Fruit fly (Drosophila melanogaster) whole organism, embryonic: ENCODE results near the gene cindr.
A peak's percentile ranks its signal among the peaks of the same experiment; 100 is the strongest.

ENCODE experiments used
- Atf3 ChIP-seq: fragments of 200-800 bp; sonication (Bioruptor generic); optimal IDR thresholded peaks from 3 replicates; lab custom pipeline; 2016; ENCODE audit warnings: missing biosample characterization, missing genetic modification characterization
- CG10209 ChIP-seq: fragments of 200-800 bp; sonication (Bioruptor generic); optimal IDR thresholded peaks from 3 replicates; lab custom pipeline; 2017; ENCODE audit warnings: missing biosample characterization, mild to moderate bottlenecking, missing genetic modification characterization, missing genetic modification reagents
- CG10565 ChIP-seq: fragments of 200-800 bp; sonication (Bioruptor generic); optimal IDR thresholded peaks from 3 replicates; lab custom pipeline; 2016; ENCODE audit warnings: missing biosample characterization, mild to moderate bottlenecking, missing genetic modification characterization
- CG11504 ChIP-seq: fragments of 200-800 bp; sonication (Bioruptor generic); optimal IDR thresholded peaks from 3 replicates; lab custom pipeline; 2019; ENCODE audit warnings: missing biosample characterization, mild to moderate bottlenecking, missing genetic modification characterization, moderate library complexity
- CG13894 ChIP-seq: fragments of 200-800 bp; sonication (Bioruptor generic); optimal IDR thresholded peaks from 3 replicates; lab custom pipeline; 2018; ENCODE audit warnings: missing biosample characterization, mild to moderate bottlenecking, missing genetic modification characterization, moderate library complexity
- CG14710 ChIP-seq: fragments of 200-800 bp; sonication (Bioruptor generic); optimal IDR thresholded peaks from 3 replicates; lab custom pipeline; 2019; ENCODE audit warnings: missing biosample characterization, mild to moderate bottlenecking, missing genetic modification characterization, moderate library complexity
- CG14965 ChIP-seq: fragments of 200-800 bp; sonication (Bioruptor generic); optimal IDR thresholded peaks from 2 replicates; lab custom pipeline; 2016; ENCODE audit warnings: missing biosample characterization, missing genetic modification characterization, borderline replicate concordance
- CG3407 ChIP-seq: fragments of 200-800 bp; sonication (Bioruptor generic); optimal IDR thresholded peaks from 2 replicates; lab custom pipeline; 2018; ENCODE audit warnings: missing biosample characterization, mild to moderate bottlenecking, missing genetic modification characterization
- CG34422 ChIP-seq: fragments of 200-800 bp; sonication (Bioruptor generic); IDR thresholded peaks from 3 replicates; pipeline ENCODE4 v1.3.6; 2022; ENCODE audit warnings: missing biosample characterization, missing genetic modification characterization
- CG6175 ChIP-seq: fragments of 200-800 bp; sonication (Bioruptor generic); IDR thresholded peaks from 3 replicates; pipeline ENCODE4 v1.3.6; 2022; ENCODE audit warnings: missing biosample characterization, missing genetic modification characterization
- CG6654 ChIP-seq: fragments of 200-800 bp; sonication (Bioruptor generic); optimal IDR thresholded peaks from 2 replicates; lab custom pipeline; 2017; ENCODE audit warnings: missing biosample characterization, mild to moderate bottlenecking, missing genetic modification characterization
- CG8281 ChIP-seq: fragments of 200-800 bp; sonication (Bioruptor generic); optimal IDR thresholded peaks from 2 replicates; lab custom pipeline; 2018; ENCODE audit warnings: missing biosample characterization, mild to moderate bottlenecking, missing genetic modification characterization, moderate library complexity
- CG9727 ChIP-seq: fragments of 200-800 bp; sonication (Bioruptor generic); optimal IDR thresholded peaks from 3 replicates; lab custom pipeline; 2017; ENCODE audit warnings: missing biosample characterization, mild to moderate bottlenecking, missing genetic modification characterization
- Chrac-16 ChIP-seq: fragments of 200-800 bp; sonication (Bioruptor generic); optimal IDR thresholded peaks from 3 replicates; lab custom pipeline; 2016; ENCODE audit warnings: missing biosample characterization, missing genetic modification characterization
- Dip3 ChIP-seq: fragments of 200-800 bp; sonication (Bioruptor generic); optimal IDR thresholded peaks from 3 replicates; lab custom pipeline; 2016; ENCODE audit warnings: missing biosample characterization, missing genetic modification characterization
- H15 ChIP-seq: fragments of 200-800 bp; sonication (Bioruptor generic); IDR thresholded peaks from 3 replicates; pipeline ENCODE4 v1.3.6; 2022; ENCODE audit warnings: missing biosample characterization, missing genetic modification characterization
- H2.0 ChIP-seq: fragments of 200-800 bp; sonication (Bioruptor generic); IDR thresholded peaks from 2 replicates; pipeline ENCODE4 v1.3.6; 2022; ENCODE audit warnings: missing biosample characterization, missing genetic modification characterization
- HHEX ChIP-seq: fragments of 200-800 bp; sonication (Bioruptor generic); optimal IDR thresholded peaks from 3 replicates; lab custom pipeline; 2017; ENCODE audit warnings: missing biosample characterization, mild to moderate bottlenecking, missing genetic modification characterization, missing genetic modification reagents
- HLHmδ ChIP-seq: fragments of 200-800 bp; sonication (Bioruptor generic); optimal IDR thresholded peaks from 2 replicates; lab custom pipeline; 2018; ENCODE audit warnings: missing biosample characterization, mild to moderate bottlenecking, missing genetic modification characterization, moderate library complexity
- Hey ChIP-seq: fragments of 200-800 bp; sonication (Bioruptor generic); optimal IDR thresholded peaks from 3 replicates; lab custom pipeline; 2018; ENCODE audit warnings: missing biosample characterization, mild to moderate bottlenecking, missing genetic modification characterization
- Mrtf ChIP-seq: fragments of 200-800 bp; sonication (Bioruptor generic); IDR thresholded peaks from 3 replicates; pipeline ENCODE4 v1.3.6; 2022; ENCODE audit warnings: missing biosample characterization, missing genetic modification characterization
- NC2α ChIP-seq: fragments of 200-800 bp; sonication (Bioruptor generic); optimal IDR thresholded peaks from 2 replicates; lab custom pipeline; 2016; ENCODE audit warnings: missing biosample characterization, missing genetic modification characterization
- Optix ChIP-seq: fragments of 200-800 bp; sonication (Bioruptor generic); IDR thresholded peaks from 3 replicates; pipeline ENCODE4 v1.3.6; 2022; ENCODE audit warnings: missing biosample characterization, missing genetic modification characterization
- TFAM ChIP-seq: fragments of 200-800 bp; sonication (Bioruptor generic); optimal IDR thresholded peaks from 2 replicates; lab custom pipeline; 2017; ENCODE audit warnings: missing biosample characterization, missing genetic modification characterization, inconsistent platforms
- Usf ChIP-seq: fragments of 200-800 bp; sonication (Bioruptor generic); optimal IDR thresholded peaks from 2 replicates; lab custom pipeline; 2017; ENCODE audit warnings: missing genotype, missing biosample characterization, missing genetic modification characterization
- amos ChIP-seq: fragments of 200-800 bp; sonication (Bioruptor generic); IDR thresholded peaks from 2 replicates; pipeline ENCODE4 v1.3.6; 2022; ENCODE audit warnings: missing biosample characterization, missing genetic modification characterization; ENCODE audit not compliant: partially characterized antibody
- ap ChIP-seq: fragments of 200-800 bp; sonication (Bioruptor generic); IDR thresholded peaks from 2 replicates; pipeline ENCODE4 v1.3.6; 2022; ENCODE audit warnings: missing biosample characterization, missing genetic modification characterization
- ase ChIP-seq: fragments of 200-800 bp; sonication (Bioruptor generic); IDR thresholded peaks from 3 replicates; pipeline ENCODE4 v1.3.6; 2022; ENCODE audit warnings: missing biosample characterization, missing genetic modification characterization
- bsh ChIP-seq, 2 experiments: fragments of 200-800 bp; sonication (Bioruptor generic); optimal IDR thresholded peaks; 2 replicates each; lab custom pipeline; 2017 to 2018; ENCODE audit warnings: mild to moderate bottlenecking in 2 of 2, missing biosample characterization in 2 of 2, missing genetic modification characterization in 2 of 2, moderate library complexity in 1 of 2
- ci ChIP-seq: fragments of 200-800 bp; sonication (Bioruptor generic); IDR thresholded peaks from 3 replicates; pipeline ENCODE4 v1.3.6; 2022; ENCODE audit warnings: missing biosample characterization, missing genetic modification characterization
- dmrt11E ChIP-seq: fragments of 200-800 bp; sonication (Bioruptor generic); optimal IDR thresholded peaks from 3 replicates; lab custom pipeline; 2018; ENCODE audit warnings: missing biosample characterization, mild to moderate bottlenecking, missing genetic modification characterization, moderate library complexity
- fd96Cb ChIP-seq: fragments of 200-800 bp; sonication (Bioruptor generic); optimal IDR thresholded peaks from 2 replicates; lab custom pipeline; 2018; ENCODE audit warnings: missing biosample characterization, mild to moderate bottlenecking, missing genetic modification characterization, moderate library complexity
- ham ChIP-seq: fragments of 200-800 bp; sonication (Bioruptor generic); IDR thresholded peaks from 2 replicates; pipeline ENCODE4 v1.3.6; 2022; ENCODE audit warnings: missing biosample characterization, missing genetic modification characterization
- ken ChIP-seq: fragments of 200-800 bp; sonication (Bioruptor generic); IDR thresholded peaks from 3 replicates; pipeline ENCODE4 v1.3.6; 2022; ENCODE audit warnings: missing biosample characterization, missing genetic modification characterization
- ranshi ChIP-seq: fragments of 200-800 bp; sonication (Bioruptor generic); IDR thresholded peaks from 2 replicates; pipeline ENCODE4 v1.3.6; 2022; ENCODE audit warnings: missing biosample characterization, missing genetic modification characterization
- repo ChIP-seq: fragments of 200-800 bp; sonication (Bioruptor generic); optimal IDR thresholded peaks from 2 replicates; lab custom pipeline; 2016; ENCODE audit warnings: missing biosample characterization, missing genetic modification characterization
- ro ChIP-seq: fragments of 200-800 bp; sonication (Bioruptor generic); IDR thresholded peaks from 2 replicates; pipeline ENCODE4 v1.3.6; 2022; ENCODE audit warnings: missing biosample characterization, missing genetic modification characterization
- row ChIP-seq: fragments of 200-800 bp; sonication (Bioruptor generic); IDR thresholded peaks from 3 replicates; pipeline ENCODE4 v1.3.6; 2022; ENCODE audit warnings: missing biosample characterization, missing genetic modification characterization
- schlank ChIP-seq: fragments of 200-800 bp; sonication (Bioruptor generic); optimal IDR thresholded peaks from 2 replicates; lab custom pipeline; 2018; ENCODE audit warnings: missing biosample characterization, mild to moderate bottlenecking, missing genetic modification characterization
- sens ChIP-seq: fragments of 200-800 bp; sonication (Bioruptor generic); peaks from one replicate; lab custom pipeline; 2016; ENCODE audit warnings: missing biosample characterization, missing genetic modification characterization
- seq ChIP-seq: fragments of 200-800 bp; sonication (Bioruptor generic); IDR thresholded peaks from 2 replicates; pipeline ENCODE4 v1.3.6; 2022; ENCODE audit warnings: missing biosample characterization, missing genetic modification characterization
- sna ChIP-seq: fragments of 200-800 bp; sonication (Bioruptor generic); IDR thresholded peaks from 2 replicates; pipeline ENCODE4 v1.3.6; 2022; ENCODE audit warnings: missing biosample characterization, missing genetic modification characterization; ENCODE audit not compliant: partially characterized antibody
- trem ChIP-seq: fragments of 200-800 bp; optimal IDR thresholded peaks from 3 replicates; lab custom pipeline; 2019; ENCODE audit warnings: missing biosample characterization, mild to moderate bottlenecking, missing genetic modification characterization, moderate library complexity
- zf30C ChIP-seq: fragments of 200-800 bp; sonication (Bioruptor generic); optimal IDR thresholded peaks from 3 replicates; lab custom pipeline; 2018; ENCODE audit warnings: missing biosample characterization, mild to moderate bottlenecking, missing genetic modification characterization

Gene cindr

dm6 chr3R:30808346-30809286, at the start of gene cindr (continued):
- TF ChIP-seq Optix: 0 out of 3 replicates have a peak, but pooled peaks have one; percentile 25
- TF ChIP-seq CG10565 (GFP tag; lab: Kevin White, UChicago): no peak
- no peak for TF ChIP-seq Atf3 (GFP tag; lab: Kevin White, UChicago)

dm6 chr3R:30758725-30759714, 49.4 kb upstream of the cindr start:
- TF ChIP-seq CG6175: no peak
- TF ChIP-seq CG34422: no peak
- TF ChIP-seq dmrt11E (tag; lab: Kevin White, UChicago): peak; percentile 18
- no peak for TF ChIP-seq CG3407 (GFP tag; lab: Kevin White, UChicago)
- no peak for TF ChIP-seq H2.0 (GFP tag; lab: Robert Waterston, UW)
- peak in 1 of 2 experiments; percentile 29 for TF ChIP-seq bsh (GFP tag; optimal IDR thresholded peaks at IDR 0.05; lab: Kevin White, UChicago)
- TF ChIP-seq ap: no peak
- TF ChIP-seq CG10209 (GFP tag; lab: Kevin White, UChicago): no peak
- TF ChIP-seq row (GFP tag; lab: Robert Waterston, UW): 0 out of 3 replicates have a peak, but pooled peaks have one; percentile 8
- peak; percentile 29 for TF ChIP-seq CG11504 (tag; lab: Kevin White, UChicago)
- no peak for TF ChIP-seq HLHmδ
- TF ChIP-seq ci (GFP tag; lab: Robert Waterston, UW): peak; percentile 62; the same call in 1 of the 3 replicates
- no peak for TF ChIP-seq HHEX (GFP tag; lab: Kevin White, UChicago)
- no peak for TF ChIP-seq Chrac-16 (GFP tag; lab: Kevin White, UChicago)
- TF ChIP-seq ase (GFP tag; lab: Robert Waterston, UW): no peak
- no peak for TF ChIP-seq ranshi (GFP tag; lab: Robert Waterston, UW)
- no peak for TF ChIP-seq repo
- peak; percentile 17 for TF ChIP-seq CG14710
- TF ChIP-seq CG6654 (GFP tag; lab: Kevin White, UChicago): no peak
- TF ChIP-seq sna (GFP tag; lab: Robert Waterston, UW): no peak
- TF ChIP-seq sens: peak; percentile 54
- TF ChIP-seq ro: no peak
- TF ChIP-seq Hey (tag; lab: Kevin White, UChicago): peak; percentile 81
- TF ChIP-seq ham (GFP tag; lab: Robert Waterston, UW): no peak
- TF ChIP-seq H15 (GFP tag; lab: Robert Waterston, UW): 0 out of 3 replicates have a peak, but pooled peaks have one; percentile 15
- TF ChIP-seq Optix: peak; percentile 50; the same call in 1 of the 3 replicates
- TF ChIP-seq Dip3: no peak
- TF ChIP-seq amos (GFP tag; lab: Robert Waterston, UW): no peak
- no peak for TF ChIP-seq NC2α (GFP tag; lab: Kevin White, UChicago)
- TF ChIP-seq CG14965: no peak
- peak; percentile 72 for TF ChIP-seq CG8281 (tag; lab: Kevin White, UChicago)
- TF ChIP-seq Usf: no peak
- no peak for TF ChIP-seq TFAM (GFP tag; lab: Kevin White, UChicago)
- TF ChIP-seq CG13894: no peak
- TF ChIP-seq Mrtf: no peak
- TF ChIP-seq zf30C (GFP tag; lab: Kevin White, UChicago): peak; percentile 20
- peak; percentile 39 for TF ChIP-seq fd96Cb
- no peak for TF ChIP-seq seq
- TF ChIP-seq trem (tag; lab: Kevin White, UChicago): peak; percentile 27
- TF ChIP-seq schlank: no peak
- peak; percentile 5 for TF ChIP-seq CG9727 (GFP tag; lab: Kevin White, UChicago)
- no peak for TF ChIP-seq ken (GFP tag; lab: Robert Waterston, UW)
